Fruit fly (Drosophila melanogaster) whole organism, embryonic: ENCODE measurements around the gene CG13898.
A peak's percentile ranks its signal among the peaks of the same experiment; 100 is the strongest.

Source experiments
- Ada2b ChIP-seq: fragments of 200-800 bp; sonication (Bioruptor generic); IDR thresholded peaks from 2 replicates; pipeline ENCODE4 v1.3.6; 2022; ENCODE audit warnings: missing biosample characterization, missing genetic modification characterization
- Atf3 ChIP-seq: fragments of 200-800 bp; sonication (Bioruptor generic); optimal IDR thresholded peaks from 3 replicates; lab custom pipeline; 2016; ENCODE audit warnings: missing biosample characterization, missing genetic modification characterization
- Blimp-1 ChIP-seq: fragments of 200-800 bp; sonication (Bioruptor generic); optimal IDR thresholded peaks from 3 replicates; lab custom pipeline; 2018; ENCODE audit warnings: missing biosample characterization, missing genetic modification characterization, mild to moderate bottlenecking, moderate library complexity, missing genetic modification reagents
- CG10267 ChIP-seq: fragments of 200-800 bp; sonication (Bioruptor generic); optimal IDR thresholded peaks from 2 replicates; lab custom pipeline; 2018; ENCODE audit warnings: missing biosample characterization, mild to moderate bottlenecking, missing genetic modification characterization, moderate library complexity
- CG10274 ChIP-seq: fragments of 200-800 bp; sonication (Bioruptor generic); optimal IDR thresholded peaks from 3 replicates; lab custom pipeline; 2017; ENCODE audit warnings: missing biosample characterization, mild to moderate bottlenecking, missing genetic modification characterization
- CG11085 ChIP-seq: fragments of 200-800 bp; sonication (Bioruptor generic); IDR thresholded peaks from 2 replicates; pipeline ENCODE4 v1.3.6; 2022; ENCODE audit warnings: missing biosample characterization, missing genetic modification characterization
- CG11398 ChIP-seq: fragments of 200-800 bp; sonication (Bioruptor generic); optimal IDR thresholded peaks from 2 replicates; lab custom pipeline; 2016; ENCODE audit warnings: missing biosample characterization, missing genetic modification characterization
- CG12391 ChIP-seq: fragments of 200-800 bp; sonication (Bioruptor generic); optimal IDR thresholded peaks from 3 replicates; lab custom pipeline; 2018; ENCODE audit warnings: missing biosample characterization, mild to moderate bottlenecking, missing genetic modification characterization, moderate library complexity
- CG14710 ChIP-seq: fragments of 200-800 bp; sonication (Bioruptor generic); optimal IDR thresholded peaks from 3 replicates; lab custom pipeline; 2019; ENCODE audit warnings: missing biosample characterization, mild to moderate bottlenecking, missing genetic modification characterization, moderate library complexity
- CG15269 ChIP-seq: fragments of 200-800 bp; sonication (Bioruptor generic); optimal IDR thresholded peaks from 2 replicates; lab custom pipeline; 2018; ENCODE audit warnings: missing biosample characterization, mild to moderate bottlenecking, missing genetic modification characterization, moderate library complexity
- CG18262 ChIP-seq: fragments of 200-800 bp; optimal IDR thresholded peaks from 3 replicates; lab custom pipeline; 2019; ENCODE audit warnings: missing biosample characterization, mild to moderate bottlenecking, missing genetic modification characterization, moderate library complexity
- CG2712 ChIP-seq: fragments of 200-800 bp; optimal IDR thresholded peaks from 3 replicates; lab custom pipeline; 2019; ENCODE audit warnings: missing biosample characterization, mild to moderate bottlenecking, missing genetic modification characterization, moderate library complexity
- CG3995 ChIP-seq: fragments of 200-800 bp; sonication (Bioruptor generic); optimal IDR thresholded peaks from 3 replicates; lab custom pipeline; 2016; ENCODE audit warnings: missing biosample characterization, missing genetic modification characterization
- CG4282 ChIP-seq: fragments of 200-800 bp; sonication (Bioruptor generic); optimal IDR thresholded peaks from 2 replicates; lab custom pipeline; 2016; ENCODE audit warnings: missing biosample characterization, missing genetic modification characterization
- CG4328 ChIP-seq: fragments of 200-800 bp; sonication (Bioruptor generic); optimal IDR thresholded peaks from 3 replicates; lab custom pipeline; 2017; ENCODE audit warnings: missing biosample characterization, missing genetic modification reagents, missing genetic modification characterization
- CG5245 ChIP-seq: fragments of 200-800 bp; sonication (Bioruptor generic); optimal IDR thresholded peaks from 3 replicates; lab custom pipeline; 2016; ENCODE audit warnings: missing biosample characterization, missing genetic modification characterization
- CG6791 ChIP-seq: fragments of 200-800 bp; sonication (Bioruptor generic); IDR thresholded peaks from 3 replicates; pipeline ENCODE4 v1.3.6; 2022; ENCODE audit warnings: missing biosample characterization, missing genetic modification characterization; ENCODE audit not compliant: partially characterized antibody
- CG8359 ChIP-seq: fragments of 200-800 bp; sonication (Bioruptor generic); optimal IDR thresholded peaks from 2 replicates; lab custom pipeline; 2017; ENCODE audit warnings: missing biosample characterization, mild to moderate bottlenecking, missing genetic modification characterization, borderline replicate concordance
- CG9817 ChIP-seq: fragments of 200-800 bp; sonication (Bioruptor generic); optimal IDR thresholded peaks from 2 replicates; lab custom pipeline; 2018; ENCODE audit warnings: missing biosample characterization, mild to moderate bottlenecking, missing genetic modification characterization, moderate library complexity
- Ets65A ChIP-seq: fragments of 200-800 bp; sonication (Bioruptor generic); peaks from one replicate; lab custom pipeline; 2016; ENCODE audit warnings: missing biosample characterization, missing genetic modification characterization
- H15 ChIP-seq: fragments of 200-800 bp; sonication (Bioruptor generic); IDR thresholded peaks from 3 replicates; pipeline ENCODE4 v1.3.6; 2022; ENCODE audit warnings: missing biosample characterization, missing genetic modification characterization
- HLH54F ChIP-seq: fragments of 200-800 bp; sonication (Bioruptor generic); optimal IDR thresholded peaks from 3 replicates; lab custom pipeline; 2016; ENCODE audit warnings: missing biosample characterization, missing genetic modification characterization
- Hmr ChIP-seq: fragments of 200-800 bp; sonication (Bioruptor generic); optimal IDR thresholded peaks from 3 replicates; lab custom pipeline; 2017; ENCODE audit warnings: mild to moderate bottlenecking, missing biosample characterization, missing genetic modification reagents, missing genetic modification characterization
- Hr39 ChIP-seq: fragments of >200 bp; optimal IDR thresholded peaks from 2 replicates; lab custom pipeline; 2017
- Lhr ChIP-seq: fragments of 200-800 bp; sonication (Bioruptor generic); optimal IDR thresholded peaks from 3 replicates; lab custom pipeline; 2017; ENCODE audit warnings: mild to moderate bottlenecking, missing biosample characterization, missing genetic modification reagents, missing genetic modification characterization
- Nf-YB ChIP-seq: fragments of 200-800 bp; sonication (Bioruptor generic); optimal IDR thresholded peaks from 3 replicates; lab custom pipeline; 2019; ENCODE audit warnings: missing biosample characterization, mild to moderate bottlenecking, missing genetic modification characterization, moderate library complexity
- Oli ChIP-seq: fragments of 200-800 bp; sonication (Bioruptor generic); optimal IDR thresholded peaks from 2 replicates; lab custom pipeline; 2018; ENCODE audit warnings: missing biosample characterization, mild to moderate bottlenecking, missing genetic modification characterization, moderate library complexity
- Side ChIP-seq: fragments of 200-800 bp; sonication (Bioruptor generic); optimal IDR thresholded peaks from 2 replicates; lab custom pipeline; 2016; ENCODE audit warnings: missing biosample characterization, missing genetic modification characterization
- Six4 ChIP-seq: fragments of 200-800 bp; sonication (Bioruptor generic); optimal IDR thresholded peaks from 2 replicates; lab custom pipeline; 2016; ENCODE audit warnings: missing biosample characterization, missing genetic modification characterization
- Sox100B ChIP-seq: fragments of 200-800 bp; sonication (Bioruptor generic); optimal IDR thresholded peaks from 3 replicates; lab custom pipeline; 2018; ENCODE audit warnings: missing biosample characterization, mild to moderate bottlenecking, missing genetic modification characterization
- Sry-δ ChIP-seq: fragments of 200-800 bp; sonication (Bioruptor generic); optimal IDR thresholded peaks from 2 replicates; lab custom pipeline; 2016; ENCODE audit warnings: missing biosample characterization, missing genetic modification characterization
- YL-1 ChIP-seq: fragments of 200-800 bp; sonication (Bioruptor generic); optimal IDR thresholded peaks from 3 replicates; lab custom pipeline; 2017; ENCODE audit warnings: missing biosample characterization, mild to moderate bottlenecking, missing genetic modification characterization
- ase ChIP-seq: fragments of 200-800 bp; sonication (Bioruptor generic); IDR thresholded peaks from 3 replicates; pipeline ENCODE4 v1.3.6; 2022; ENCODE audit warnings: missing biosample characterization, missing genetic modification characterization
- chif ChIP-seq, 2 experiments: fragments of 200-800 bp; sonication (Bioruptor generic); optimal IDR thresholded peaks; 3 replicates each; lab custom pipeline; 2016; ENCODE audit warnings: missing biosample characterization in 2 of 2, missing genetic modification characterization in 2 of 2
- chm ChIP-seq: fragments of 200-800 bp; sonication (Bioruptor generic); IDR thresholded peaks from 2 replicates; pipeline ENCODE4 v1.3.6; 2022; ENCODE audit warnings: missing biosample characterization, missing genetic modification characterization
- chn ChIP-seq: fragments of 200-800 bp; sonication (Bioruptor generic); optimal IDR thresholded peaks from 2 replicates; lab custom pipeline; 2016; ENCODE audit warnings: missing biosample characterization, missing genetic modification characterization
- crc ChIP-seq: fragments of 200-800 bp; sonication (Bioruptor generic); optimal IDR thresholded peaks from 2 replicates; lab custom pipeline; 2016; ENCODE audit warnings: missing biosample characterization, missing genetic modification characterization
- da ChIP-seq: fragments of 200-800 bp; sonication (Bioruptor generic); optimal IDR thresholded peaks from 2 replicates; lab custom pipeline; 2016; ENCODE audit warnings: missing biosample characterization, missing genetic modification characterization
- dimm ChIP-seq: fragments of 200-800 bp; sonication (Bioruptor generic); IDR thresholded peaks from 2 replicates; pipeline ENCODE4 v1.3.6; 2022; ENCODE audit warnings: missing biosample characterization, missing genetic modification characterization
- insv ChIP-seq, 2 experiments: fragments of 200-800 bp; sonication (Bioruptor generic); optimal IDR thresholded peaks; 3 replicates each; lab custom pipeline; 2016 to 2018; ENCODE audit warnings: missing biosample characterization in 2 of 2, missing genetic modification characterization in 2 of 2
- jumu ChIP-seq: fragments of 200-800 bp; sonication (Bioruptor generic); optimal IDR thresholded peaks from 3 replicates; lab custom pipeline; 2016; ENCODE audit warnings: missing biosample characterization, missing genetic modification characterization
- mld ChIP-seq: fragments of 200-800 bp; sonication (Bioruptor generic); IDR thresholded peaks from 3 replicates; pipeline ENCODE4 v1.3.6; 2022; ENCODE audit warnings: missing biosample characterization, missing genetic modification characterization; ENCODE audit not compliant: partially characterized antibody
- pita ChIP-seq: fragments of 200-800 bp; sonication (Bioruptor generic); optimal IDR thresholded peaks from 2 replicates; lab custom pipeline; 2017; ENCODE audit warnings: missing biosample characterization, mild to moderate bottlenecking, missing genetic modification characterization
- prd ChIP-seq, 3 experiments: fragments of >200 bp in 2 of 3; fragments of 200-800 bp in 1 of 3; sonication (Bioruptor generic) in 1 of 3; optimal IDR thresholded peaks in 2 of 3; IDR thresholded peaks in 1 of 3; 2 replicates in 2 of 3; 3 replicates in 1 of 3; pipeline versions ENCODE4 v1.3.6 to Lab custom; 2017 to 2022; ENCODE audit warnings: missing biosample characterization in 1 of 3, missing genetic modification characterization in 1 of 3
- sens-2 ChIP-seq: fragments of 200-800 bp; sonication (Bioruptor generic); IDR thresholded peaks from 2 replicates; pipeline ENCODE4 v1.3.6; 2022; ENCODE audit warnings: missing biosample characterization, missing genetic modification characterization
- sob ChIP-seq: fragments of 200-800 bp; sonication (Bioruptor generic); IDR thresholded peaks from 2 replicates; pipeline ENCODE4 v1.3.6; 2022; ENCODE audit warnings: missing biosample characterization, missing genetic modification characterization
- toy ChIP-seq: fragments of 200-800 bp; sonication (Bioruptor generic); IDR thresholded peaks from 2 replicates; pipeline ENCODE4 v1.3.6; 2022; ENCODE audit warnings: missing biosample characterization, missing genetic modification characterization
- trh ChIP-seq: fragments of 200-800 bp; sonication (Bioruptor generic); optimal IDR thresholded peaks from 2 replicates; lab custom pipeline; 2016; ENCODE audit warnings: missing biosample characterization, missing genetic modification characterization
- usp ChIP-seq: fragments of >200 bp; optimal IDR thresholded peaks from 2 replicates; lab custom pipeline; 2017; ENCODE audit warnings: missing biosample characterization, missing genetic modification characterization

Gene CG13898

dm6 chr3L:796926-797802, 6.7 kb downstream of the CG13898 start (continued):
- no peak for TF ChIP-seq Side
- TF ChIP-seq mld = no peak
- no peak for TF ChIP-seq YL-1 (GFP tag; lab: Kevin White, UChicago)
- no peak for TF ChIP-seq Nf-YB
- TF ChIP-seq crc = no peak
- peak; percentile 45; the same call in 1 of the 3 replicates for TF ChIP-seq H15 (GFP tag; lab: Robert Waterston, UW)
- no peak for TF ChIP-seq jumu
- peak; percentile 81 for TF ChIP-seq Ada2b (GFP tag; lab: Robert Waterston, UW)
- peak; percentile 60 for TF ChIP-seq CG18262
- no peak for TF ChIP-seq CG6791
- peak; percentile 60 for TF ChIP-seq Ets65A (GFP tag; lab: Kevin White, UChicago)
- no peak for TF ChIP-seq usp
- TF ChIP-seq CG4328 (GFP tag; lab: Kevin White, UChicago) = no peak
- no peak for TF ChIP-seq CG11398 (GFP tag; lab: Kevin White, UChicago)
- no peak for TF ChIP-seq Sry-δ
- TF ChIP-seq Atf3 (GFP tag; lab: Kevin White, UChicago) = no peak
- no peak for TF ChIP-seq toy (GFP tag; lab: Robert Waterston, UW)
- TF ChIP-seq trh (GFP tag; lab: Kevin White, UChicago) = no peak
- TF ChIP-seq Sox100B = peak; percentile 63
- TF ChIP-seq CG12391 (tag; lab: Kevin White, UChicago) = peak; percentile 47
- peak; percentile 50 for TF ChIP-seq Oli (tag; lab: Kevin White, UChicago)
- no peak for TF ChIP-seq HLH54F (GFP tag; lab: Kevin White, UChicago)
- TF ChIP-seq CG10267 (tag; lab: Kevin White, UChicago) = peak; percentile 52
- TF ChIP-seq sob = peak; percentile 78
- TF ChIP-seq Hmr (GFP tag; lab: Kevin White, UChicago) = peak; percentile 72
- TF ChIP-seq CG5245 (GFP tag; lab: Kevin White, UChicago) = no peak
- TF ChIP-seq CG8359 (GFP tag; lab: Kevin White, UChicago) = no peak
- TF ChIP-seq CG10274 (GFP tag; lab: Kevin White, UChicago) = no peak
- peak; percentile 6 for TF ChIP-seq CG9817 (tag; lab: Kevin White, UChicago)
- TF ChIP-seq insv (GFP tag; optimal IDR thresholded peaks at IDR 0.05; lab: Kevin White, UChicago) = no peak
- TF ChIP-seq Hr39 (lab: Kevin White, UChicago) = no peak
- TF ChIP-seq chif (GFP tag; optimal IDR thresholded peaks at IDR 0.05; lab: Kevin White, UChicago) = no peak
- no peak for TF ChIP-seq prd (optimal IDR thresholded peaks at IDR 0.05; lab: Kevin White, UChicago)
- peak; percentile 68 for TF ChIP-seq prd (GFP tag; IDR thresholded peaks at IDR 0.05; lab: Robert Waterston, UW)
- TF ChIP-seq chm (GFP tag; lab: Robert Waterston, UW) = peak; percentile 37; the same call in 1 of the 2 replicates
- peak; percentile 50; the same call in 1 of the 3 replicates for TF ChIP-seq ase
- TF ChIP-seq da (GFP tag; lab: Kevin White, UChicago) = no peak
- TF ChIP-seq CG3995 (GFP tag; lab: Kevin White, UChicago) = no peak
- no peak for TF ChIP-seq dimm (GFP tag; lab: Robert Waterston, UW)
- peak; percentile 38 for TF ChIP-seq CG15269
- no peak for TF ChIP-seq CG4282 (GFP tag; lab: Kevin White, UChicago)
- no peak for TF ChIP-seq CG11085 (GFP tag; lab: Robert Waterston, UW)
- peak; percentile 50 for TF ChIP-seq Six4
- no peak for TF ChIP-seq sens-2 (GFP tag; lab: Robert Waterston, UW)
- TF ChIP-seq chn = no peak
- TF ChIP-seq Lhr (GFP tag; lab: Kevin White, UChicago) = no peak
- TF ChIP-seq pita (GFP tag; lab: Kevin White, UChicago) = no peak
- peak; percentile 33 for TF ChIP-seq CG14710 (tag; lab: Kevin White, UChicago)
- peak; percentile 64 for TF ChIP-seq CG2712 (tag; lab: Kevin White, UChicago)
- TF ChIP-seq Blimp-1 (GFP tag; lab: Kevin White, UChicago) = peak; percentile 62
